Fruit fly (Drosophila melanogaster) whole organism, embryonic: ENCODE results near the gene CIA30.

Experiments used
- Aef1 ChIP-seq: fragments of 200-800 bp; sonication (Bioruptor generic); IDR thresholded peaks from 3 replicates; pipeline ENCODE4 v1.3.6; 2022; ENCODE audit warnings: missing biosample characterization, missing genetic modification characterization
- BtbVII ChIP-seq: fragments of 200-800 bp; sonication (Bioruptor generic); optimal IDR thresholded peaks from 3 replicates; lab custom pipeline; 2017; ENCODE audit warnings: missing biosample characterization, mild to moderate bottlenecking, missing genetic modification characterization
- CG10209 ChIP-seq: fragments of 200-800 bp; sonication (Bioruptor generic); optimal IDR thresholded peaks from 3 replicates; lab custom pipeline; 2017; ENCODE audit warnings: missing biosample characterization, mild to moderate bottlenecking, missing genetic modification characterization, missing genetic modification reagents
- CG10979 ChIP-seq: fragments of 200-800 bp; sonication (Bioruptor generic); optimal IDR thresholded peaks from 2 replicates; lab custom pipeline; 2018; ENCODE audit warnings: missing biosample characterization, mild to moderate bottlenecking, missing genetic modification characterization, moderate library complexity
- CG12769 ChIP-seq: fragments of 200-800 bp; sonication (Bioruptor generic); optimal IDR thresholded peaks from 2 replicates; lab custom pipeline; 2019; ENCODE audit warnings: missing biosample characterization, mild to moderate bottlenecking, missing genetic modification characterization, moderate library complexity
- CG13775 ChIP-seq: fragments of 200-800 bp; sonication (Bioruptor generic); optimal IDR thresholded peaks from 3 replicates; lab custom pipeline; 2017; ENCODE audit warnings: missing biosample characterization, mild to moderate bottlenecking, missing genetic modification characterization
- CG14441 ChIP-seq: fragments of 200-800 bp; sonication (Bioruptor generic); IDR thresholded peaks from 2 replicates; pipeline ENCODE4 v1.3.6; 2022; ENCODE audit warnings: missing biosample characterization, missing genetic modification characterization
- CG14667 ChIP-seq: fragments of 200-800 bp; sonication (Bioruptor generic); IDR thresholded peaks from 2 replicates; pipeline ENCODE4 v1.3.6; 2022; ENCODE audit warnings: missing biosample characterization, missing genetic modification characterization
- CG14965 ChIP-seq: fragments of 200-800 bp; sonication (Bioruptor generic); optimal IDR thresholded peaks from 2 replicates; lab custom pipeline; 2016; ENCODE audit warnings: missing biosample characterization, missing genetic modification characterization, borderline replicate concordance
- CG17568 ChIP-seq: fragments of 200-800 bp; sonication (Bioruptor generic); optimal IDR thresholded peaks from 2 replicates; lab custom pipeline; 2018; ENCODE audit warnings: missing biosample characterization, mild to moderate bottlenecking, missing genetic modification characterization, moderate library complexity
- CG2202 ChIP-seq: fragments of 200-800 bp; sonication (Bioruptor generic); optimal IDR thresholded peaks from 2 replicates; lab custom pipeline; 2018; ENCODE audit warnings: missing biosample characterization, mild to moderate bottlenecking, missing genetic modification characterization
- CG30431 ChIP-seq: fragments of 200-800 bp; sonication (Bioruptor generic); optimal IDR thresholded peaks from 2 replicates; lab custom pipeline; 2017; ENCODE audit warnings: missing biosample characterization, missing genetic modification characterization
- CG3163 ChIP-seq: fragments of 200-800 bp; sonication (Bioruptor generic); optimal IDR thresholded peaks from 3 replicates; lab custom pipeline; 2016; ENCODE audit warnings: missing biosample characterization, missing genetic modification characterization
- CG32532 ChIP-seq: fragments of 200-800 bp; sonication (Bioruptor generic); IDR thresholded peaks from 2 replicates; pipeline ENCODE4 v1.3.6; 2022; ENCODE audit warnings: missing biosample characterization, missing genetic modification characterization
- CG3847 ChIP-seq: fragments of 200-800 bp; sonication (Bioruptor generic); IDR thresholded peaks from 2 replicates; pipeline ENCODE4 v1.3.6; 2022; ENCODE audit warnings: missing biosample characterization, missing genetic modification characterization
- CG3995 ChIP-seq: fragments of 200-800 bp; sonication (Bioruptor generic); optimal IDR thresholded peaks from 3 replicates; lab custom pipeline; 2016; ENCODE audit warnings: missing biosample characterization, missing genetic modification characterization
- CG5245 ChIP-seq: fragments of 200-800 bp; sonication (Bioruptor generic); optimal IDR thresholded peaks from 3 replicates; lab custom pipeline; 2016; ENCODE audit warnings: missing biosample characterization, missing genetic modification characterization
- CG9437 ChIP-seq: fragments of 200-800 bp; sonication (Bioruptor generic); optimal IDR thresholded peaks from 2 replicates; lab custom pipeline; 2018; ENCODE audit warnings: missing biosample characterization, mild to moderate bottlenecking, missing genetic modification characterization
- CG9727 ChIP-seq: fragments of 200-800 bp; sonication (Bioruptor generic); optimal IDR thresholded peaks from 3 replicates; lab custom pipeline; 2017; ENCODE audit warnings: missing biosample characterization, mild to moderate bottlenecking, missing genetic modification characterization
- D ChIP-seq, 2 experiments: fragments of 200-800 bp in 1 of 2; fragments of >200 bp in 1 of 2; sonication (Bioruptor generic) in 1 of 2; optimal IDR thresholded peaks; 2 replicates in 1 of 2; 3 replicates in 1 of 2; lab custom pipeline; 2017; ENCODE audit warnings: mild to moderate bottlenecking in 1 of 2, missing biosample characterization in 1 of 2, missing genetic modification characterization in 1 of 2, missing genetic modification reagents in 1 of 2
- Fer2 ChIP-seq: fragments of 200-800 bp; sonication (Bioruptor generic); optimal IDR thresholded peaks from 2 replicates; lab custom pipeline; 2018; ENCODE audit warnings: missing biosample characterization, mild to moderate bottlenecking, missing genetic modification characterization, moderate library complexity
- Fer3 ChIP-seq: fragments of 200-800 bp; sonication (Bioruptor generic); optimal IDR thresholded peaks from 2 replicates; lab custom pipeline; 2018; ENCODE audit warnings: missing biosample characterization, mild to moderate bottlenecking, missing genetic modification characterization, moderate library complexity
- HLH4C ChIP-seq: fragments of 200-800 bp; sonication (Bioruptor generic); IDR thresholded peaks from 3 replicates; pipeline ENCODE4 v1.3.6; 2022; ENCODE audit warnings: missing biosample characterization, missing genetic modification characterization; ENCODE audit not compliant: partially characterized antibody
- Hand ChIP-seq: fragments of 200-800 bp; sonication (Bioruptor generic); optimal IDR thresholded peaks from 2 replicates; lab custom pipeline; 2017; ENCODE audit warnings: mild to moderate bottlenecking, missing biosample characterization, missing genetic modification reagents, missing genetic modification characterization
- Max ChIP-seq: fragments of 200-800 bp; sonication (Bioruptor generic); optimal IDR thresholded peaks from 2 replicates; lab custom pipeline; 2016; ENCODE audit warnings: missing biosample characterization, mild to moderate bottlenecking, missing genetic modification characterization
- Nf-YA ChIP-seq: fragments of 200-800 bp; sonication (Bioruptor generic); IDR thresholded peaks from 2 replicates; pipeline ENCODE4 v1.3.6; 2022; ENCODE audit warnings: missing biosample characterization, missing genetic modification characterization
- Pdp1 ChIP-seq, 2 experiments: fragments of 200-800 bp; sonication (Bioruptor generic); optimal IDR thresholded peaks; 3 replicates each; lab custom pipeline; 2016; ENCODE audit warnings: missing biosample characterization in 2 of 2, missing genetic modification characterization in 2 of 2, mild to moderate bottlenecking in 1 of 2, moderate library complexity in 1 of 2
- Rx ChIP-seq: fragments of 200-800 bp; sonication (Bioruptor generic); IDR thresholded peaks from 2 replicates; pipeline ENCODE4 v1.3.6; 2022; ENCODE audit warnings: missing biosample characterization, missing genetic modification characterization
- Scr ChIP-seq: fragments of 200-800 bp; sonication (Bioruptor generic); IDR thresholded peaks from 2 replicates; pipeline ENCODE4 v1.3.6; 2022; ENCODE audit warnings: missing biosample characterization, missing genetic modification characterization; ENCODE audit not compliant: partially characterized antibody
- Side ChIP-seq: fragments of 200-800 bp; sonication (Bioruptor generic); optimal IDR thresholded peaks from 2 replicates; lab custom pipeline; 2016; ENCODE audit warnings: missing biosample characterization, missing genetic modification characterization
- abd-A ChIP-seq: fragments of 200-800 bp; sonication (Bioruptor generic); optimal IDR thresholded peaks from 3 replicates; lab custom pipeline; 2019; ENCODE audit warnings: missing biosample characterization, mild to moderate bottlenecking, missing genetic modification characterization, moderate library complexity
- bowl ChIP-seq: fragments of 200-800 bp; sonication (Bioruptor generic); IDR thresholded peaks from 2 replicates; pipeline ENCODE4 v1.3.6; 2022; ENCODE audit warnings: missing biosample characterization, missing genetic modification characterization
- bsh ChIP-seq, 2 experiments: fragments of 200-800 bp; sonication (Bioruptor generic); optimal IDR thresholded peaks; 2 replicates each; lab custom pipeline; 2017 to 2018; ENCODE audit warnings: mild to moderate bottlenecking in 2 of 2, missing biosample characterization in 2 of 2, missing genetic modification characterization in 2 of 2, moderate library complexity in 1 of 2
- danr ChIP-seq: fragments of 200-800 bp; sonication (Bioruptor generic); IDR thresholded peaks from 2 replicates; pipeline ENCODE4 v1.3.6; 2022; ENCODE audit warnings: missing biosample characterization, missing genetic modification characterization
- dmrt99B ChIP-seq: fragments of 200-800 bp; sonication (Bioruptor generic); optimal IDR thresholded peaks from 2 replicates; lab custom pipeline; 2018; ENCODE audit warnings: missing biosample characterization, mild to moderate bottlenecking, missing genetic modification characterization, moderate library complexity
- dysf ChIP-seq: fragments of 200-800 bp; sonication (Bioruptor generic); IDR thresholded peaks from 3 replicates; pipeline ENCODE4 v1.3.6; 2022; ENCODE audit warnings: missing biosample characterization, missing genetic modification characterization
- en ChIP-seq: fragments of 200-800 bp; sonication (Bioruptor generic); optimal IDR thresholded peaks from 2 replicates; lab custom pipeline; 2016; ENCODE audit warnings: missing biosample characterization, missing genetic modification characterization
- gcm2 ChIP-seq: fragments of 200-800 bp; sonication (Bioruptor generic); optimal IDR thresholded peaks from 2 replicates; lab custom pipeline; 2016; ENCODE audit warnings: missing biosample characterization, missing genetic modification characterization
- gt ChIP-seq: fragments of 200-800 bp; sonication (Bioruptor generic); IDR thresholded peaks from 2 replicates; pipeline ENCODE4 v1.3.6; 2022; ENCODE audit warnings: missing biosample characterization, missing genetic modification characterization
- ham ChIP-seq: fragments of 200-800 bp; sonication (Bioruptor generic); IDR thresholded peaks from 2 replicates; pipeline ENCODE4 v1.3.6; 2022; ENCODE audit warnings: missing biosample characterization, missing genetic modification characterization
- hbn ChIP-seq: fragments of 200-800 bp; sonication (Bioruptor generic); IDR thresholded peaks from 2 replicates; pipeline ENCODE4 v1.3.6; 2022; ENCODE audit warnings: missing biosample characterization, missing genetic modification characterization; ENCODE audit not compliant: partially characterized antibody
- kah ChIP-seq: fragments of 200-800 bp; sonication (Bioruptor generic); optimal IDR thresholded peaks from 2 replicates; lab custom pipeline; 2018; ENCODE audit warnings: missing biosample characterization, mild to moderate bottlenecking, missing genetic modification characterization
- pum ChIP-seq: fragments of 200-800 bp; sonication (Bioruptor generic); optimal IDR thresholded peaks from 2 replicates; lab custom pipeline; 2016; ENCODE audit warnings: missing biosample characterization, missing genetic modification characterization
- slou ChIP-seq: fragments of 200-800 bp; sonication (Bioruptor generic); optimal IDR thresholded peaks from 3 replicates; lab custom pipeline; 2016; ENCODE audit warnings: missing biosample characterization, missing genetic modification characterization
- sna ChIP-seq: fragments of 200-800 bp; sonication (Bioruptor generic); IDR thresholded peaks from 2 replicates; pipeline ENCODE4 v1.3.6; 2022; ENCODE audit warnings: missing biosample characterization, missing genetic modification characterization; ENCODE audit not compliant: partially characterized antibody
- ssp ChIP-seq: fragments of 200-800 bp; sonication (Bioruptor generic); IDR thresholded peaks from 2 replicates; pipeline ENCODE4 v1.3.6; 2022; ENCODE audit warnings: missing biosample characterization, missing genetic modification characterization
- tgo ChIP-seq: fragments of 200-800 bp; sonication (Bioruptor generic); IDR thresholded peaks from 3 replicates; pipeline ENCODE4 v1.3.6; 2022; ENCODE audit warnings: missing biosample characterization, missing genetic modification characterization
- wor ChIP-seq: fragments of 200-800 bp; sonication (Bioruptor generic); IDR thresholded peaks from 2 replicates; pipeline ENCODE4 v1.3.6; 2022; ENCODE audit warnings: missing biosample characterization, missing genetic modification characterization
- zfh2 ChIP-seq: fragments of 200-800 bp; sonication (Bioruptor generic); optimal IDR thresholded peaks from 2 replicates; lab custom pipeline; 2016; ENCODE audit warnings: missing biosample characterization, missing genetic modification characterization

Gene CIA30

DNA sequence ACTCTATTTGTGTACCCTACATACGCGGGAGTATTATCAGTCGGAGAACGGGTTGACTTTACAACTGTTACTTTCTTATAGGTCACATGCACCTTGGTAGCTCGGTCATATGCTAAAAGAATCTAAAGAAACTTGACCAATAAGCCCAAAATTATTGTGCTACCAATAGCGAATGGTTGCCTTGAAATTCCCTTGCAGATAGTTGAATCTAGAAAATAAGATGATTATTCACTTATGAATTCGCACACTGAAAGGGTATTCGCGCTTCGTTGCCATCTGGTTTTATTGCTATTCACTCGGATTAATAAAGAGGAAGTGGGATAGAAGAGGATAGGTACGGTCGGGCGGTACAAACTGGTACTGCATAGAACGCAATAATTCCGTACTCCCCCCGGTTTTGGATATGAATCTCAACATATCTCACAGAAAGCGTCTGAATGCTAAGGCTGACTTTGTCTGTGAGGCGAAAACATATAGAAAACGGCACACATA is 37.1 kb downstream of the CIA30 start (continued):
- TF ChIP-seq CG5245 (GFP tag; lab: Kevin White, UChicago) (peak; percentile 30), Side (GFP tag; lab: Kevin White, UChicago) (peak; percentile 34), Fer2 (tag; lab: Kevin White, UChicago) (peak; percentile 62), CG12769 (tag; lab: Kevin White, UChicago) (peak; percentile 90), CG3847 (GFP tag; lab: Robert Waterston, UW) (peak; percentile 82), tgo (peak; percentile 80), CG9437 (GFP tag; lab: Kevin White, UChicago) (peak; percentile 53), kah (GFP tag; lab: Kevin White, UChicago) (no peak), gcm2 (GFP tag; lab: Kevin White, UChicago) (peak; percentile 33), dmrt99B (tag; lab: Kevin White, UChicago) (peak; percentile 67), gt (GFP tag; lab: Robert Waterston, UW) (no peak), Hand (GFP tag; lab: Kevin White, UChicago) (peak; percentile 77), CG14441 (GFP tag; lab: Robert Waterston, UW) (peak; percentile 70), Pdp1 (GFP tag; optimal IDR thresholded peaks at IDR 0.05; lab: Kevin White, UChicago) (peak; percentile 65 to 70), CG10979 (tag; lab: Kevin White, UChicago) (peak; percentile 45), BtbVII (GFP tag; lab: Kevin White, UChicago) (peak; percentile 33), CG30431 (GFP tag; lab: Kevin White, UChicago) (peak; percentile 59), en (no peak), CG2202 (tag; lab: Kevin White, UChicago) (no peak), zfh2 (peak; percentile 88), abd-A (tag; lab: Kevin White, UChicago) (no peak), bsh (GFP tag; optimal IDR thresholded peaks at IDR 0.05; lab: Kevin White, UChicago) (peak; percentile 56 to 57), Scr (no peak), Nf-YA (GFP tag; lab: Robert Waterston, UW) (peak; percentile 42; the same call in 1 of the 2 replicates), CG10209 (GFP tag; lab: Kevin White, UChicago) (peak; percentile 72), D (optimal IDR thresholded peaks at IDR 0.05; lab: Kevin White, UChicago) (no peak), D (GFP tag; optimal IDR thresholded peaks at IDR 0.05; lab: Kevin White, UChicago) (peak; percentile 19), CG13775 (GFP tag; lab: Kevin White, UChicago) (peak; percentile 75), CG17568 (GFP tag; lab: Kevin White, UChicago) (no peak), wor (GFP tag; lab: Robert Waterston, UW) (peak; percentile 68; the same call in 1 of the 2 replicates), pum (peak; percentile 67), CG14965 (peak; percentile 47), CG3995 (GFP tag; lab: Kevin White, UChicago) (peak; percentile 32), danr (peak; percentile 48; the same call in 1 of the 2 replicates), Aef1 (GFP tag; lab: Robert Waterston, UW) (peak; percentile 73), dysf (GFP tag; lab: Robert Waterston, UW) (peak; percentile 89), Max (peak; percentile 57), bowl (GFP tag; lab: Robert Waterston, UW) (no peak), ham (GFP tag; lab: Robert Waterston, UW) (peak; percentile 69; the same call in 1 of the 2 replicates), CG9727 (GFP tag; lab: Kevin White, UChicago) (peak; percentile 76), CG32532 (peak; percentile 82), slou (GFP tag; lab: Kevin White, UChicago) (peak; percentile 64), ssp (peak; percentile 59), CG14667 (GFP tag; lab: Robert Waterston, UW) (peak; percentile 57), sna (GFP tag; lab: Robert Waterston, UW) (no peak), HLH4C (GFP tag; lab: Robert Waterston, UW) (no peak), CG3163 (GFP tag; lab: Kevin White, UChicago) (peak; percentile 57), Fer3 (tag; lab: Kevin White, UChicago) (peak; percentile 84), Rx (peak; percentile 31; the same call in 1 of the 2 replicates), hbn (no peak)
